Worm (Caenorhabditis elegans) whole organism, L4 larva: ENCODE measurements around the gene F13E9.15.
A peak's percentile ranks its signal among the peaks of the same experiment; 100 is the strongest.

ENCODE experiments used
- D1046.2 ChIP-seq: fragments of 200-800 bp; sonication (Bioruptor generic); IDR thresholded peaks from 2 replicates; pipeline ENCODE4 v1.3.6; 2022; ENCODE audit warnings: missing genetic modification characterization, missing compliant biosample characterization
- F49E8.2 ChIP-seq: sonication (generic microtip); optimal IDR thresholded peaks from 2 replicates; lab custom pipeline; 2016; ENCODE audit warnings: missing compliant biosample characterization, mild to moderate bottlenecking, missing genetic modification characterization, borderline replicate concordance
- T20F7.1 ChIP-seq: fragments of 200-800 bp; sonication (Bioruptor generic); optimal IDR thresholded peaks from 2 replicates; lab custom pipeline; 2018; ENCODE audit warnings: mild to moderate bottlenecking, missing genetic modification characterization, missing compliant biosample characterization
- T26A8.4 ChIP-seq: fragments of 200-800 bp; sonication (Bioruptor generic); IDR thresholded peaks from 2 replicates; pipeline ENCODE4 v1.3.6; 2022; ENCODE audit warnings: missing genetic modification characterization, missing compliant biosample characterization
- Y5F2A.4 ChIP-seq: fragments of 200-800 bp; sonication (Bioruptor generic); optimal IDR thresholded peaks from 2 replicates; lab custom pipeline; 2018; ENCODE audit warnings: mild to moderate bottlenecking, missing genetic modification characterization, missing compliant biosample characterization
- ZK337.2 ChIP-seq: fragments of 200-800 bp; sonication (Bioruptor generic); IDR thresholded peaks from 2 replicates; pipeline ENCODE4 v1.3.6; 2022; ENCODE audit warnings: missing genetic modification reagents, missing genetic modification characterization, missing compliant biosample characterization
- ZK546.5 ChIP-seq, 2 experiments: sonication (generic microtip); optimal IDR thresholded peaks; 2 replicates each; lab custom pipeline; 2017; ENCODE audit warnings: missing biosample characterization in 2 of 2, missing genetic modification characterization in 2 of 2
- aha-1 ChIP-seq: fragments of 150-350 bp; peaks from one replicate; lab custom pipeline; 2014; ENCODE audit warnings: missing biosample characterization, missing genetic modification characterization
- ama-1 ChIP-seq: fragments of 150-350 bp; optimal IDR thresholded peaks from 2 replicates; lab custom pipeline; 2014; ENCODE audit warnings: inconsistent platforms, mixed read lengths
- arid-1 ChIP-seq: fragments of 200-800 bp; sonication (Bioruptor generic); conservative IDR thresholded peaks from 2 replicates; pipeline ENCODE4 v1.3.6; 2022; ENCODE audit warnings: missing genetic modification reagents, missing genetic modification characterization, missing compliant biosample characterization
- ceh-20 ChIP-seq: fragments of 200-800 bp; sonication (Bioruptor generic); IDR thresholded peaks from 2 replicates; pipeline ENCODE4 v1.3.6; 2022; ENCODE audit warnings: missing genetic modification reagents, missing genetic modification characterization, missing compliant biosample characterization
- ceh-32 ChIP-seq: sonication (generic microtip); optimal IDR thresholded peaks from 2 replicates; lab custom pipeline; 2016; ENCODE audit warnings: mild to moderate bottlenecking, missing genetic modification characterization, missing compliant biosample characterization; ENCODE audit not compliant: poor library complexity
- ceh-44 ChIP-seq: fragments of 200-800 bp; sonication (Bioruptor generic); IDR thresholded peaks from 2 replicates; pipeline ENCODE4 v1.3.6; 2022; ENCODE audit warnings: missing genetic modification reagents, missing genetic modification characterization, missing compliant biosample characterization
- ceh-82 ChIP-seq: sonication (generic microtip); optimal IDR thresholded peaks from 2 replicates; lab custom pipeline; 2017; ENCODE audit warnings: missing biosample characterization, missing genetic modification characterization
- ces-1 ChIP-seq: fragments of 150-350 bp; sonication (generic microtip); optimal IDR thresholded peaks from 4 replicates; lab custom pipeline; 2014; ENCODE audit warnings: missing biosample characterization, missing genetic modification reagents, missing genetic modification characterization
- daf-19 ChIP-seq: fragments of 200-800 bp; sonication (Bioruptor generic); conservative IDR thresholded peaks from 2 replicates; pipeline ENCODE4 v1.3.6; 2022; ENCODE audit warnings: missing genetic modification characterization, missing compliant biosample characterization
- dmd-6 ChIP-seq: fragments of 200-800 bp; sonication (Bioruptor generic); IDR thresholded peaks from 2 replicates; pipeline ENCODE4 v1.3.6; 2022; ENCODE audit warnings: missing genetic modification reagents, missing genetic modification characterization, missing compliant biosample characterization
- dmd-9 ChIP-seq: fragments of 200-800 bp; sonication (Bioruptor generic); IDR thresholded peaks from 2 replicates; pipeline ENCODE4 v1.3.6; 2022; ENCODE audit warnings: missing genetic modification reagents, missing genetic modification characterization, missing compliant biosample characterization
- dpl-1 ChIP-seq: fragments of 150-350 bp; optimal IDR thresholded peaks from 2 replicates; lab custom pipeline; 2014; ENCODE audit warnings: missing biosample characterization, missing genetic modification reagents, missing genetic modification characterization
- duxl-1 ChIP-seq: sonication (generic microtip); optimal IDR thresholded peaks from 2 replicates; lab custom pipeline; 2016; ENCODE audit warnings: mild to moderate bottlenecking, missing genetic modification characterization, moderate library complexity, missing compliant biosample characterization; ENCODE audit not compliant: poor library complexity
- dve-1 ChIP-seq: sonication (generic microtip); optimal IDR thresholded peaks from 2 replicates; lab custom pipeline; 2017; ENCODE audit warnings: antibody characterized with exemption, mild to moderate bottlenecking, missing genetic modification characterization, missing compliant biosample characterization; ENCODE audit not compliant: insufficient read depth
- egl-27 ChIP-seq: sonication (generic microtip); optimal IDR thresholded peaks from 3 replicates; lab custom pipeline; 2017; ENCODE audit warnings: missing biosample characterization, missing genetic modification reagents, missing genetic modification characterization
- egl-43 ChIP-seq: fragments of 200-800 bp; sonication (Bioruptor generic); IDR thresholded peaks from 2 replicates; pipeline ENCODE4 v1.3.6; 2022; ENCODE audit warnings: missing genetic modification reagents, missing genetic modification characterization, missing compliant biosample characterization
- fkh-10 ChIP-seq: fragments of 150-350 bp; optimal IDR thresholded peaks from 2 replicates; lab custom pipeline; 2014; ENCODE audit warnings: missing biosample characterization, missing genetic modification reagents, missing genetic modification characterization
- hif-1 ChIP-seq, 2 experiments: sonication (generic microtip); optimal IDR thresholded peaks; 2 replicates each; lab custom pipeline; 2016 to 2017; ENCODE audit warnings: missing compliant biosample characterization in 2 of 2, missing genetic modification characterization in 2 of 2, missing genetic modification reagents in 2 of 2, missing genotype in 2 of 2, mild to moderate bottlenecking in 1 of 2
- lin-1 ChIP-seq: fragments of 200-800 bp; sonication (Bioruptor generic); IDR thresholded peaks from 2 replicates; pipeline ENCODE4 v1.3.6; 2022; ENCODE audit warnings: missing genetic modification reagents, missing genetic modification characterization, missing compliant biosample characterization
- lin-39 ChIP-seq: fragments of 150-350 bp; optimal IDR thresholded peaks from 2 replicates; lab custom pipeline; 2014; ENCODE audit warnings: missing biosample characterization, missing genetic modification reagents, missing genetic modification characterization
- lsy-2 ChIP-seq, 2 experiments: fragments of 150-350 bp in 1 of 2; sonication (generic microtip) in 1 of 2; optimal IDR thresholded peaks; 2 replicates each; lab custom pipeline; 2014 to 2017; ENCODE audit warnings: missing biosample characterization in 2 of 2, missing genetic modification characterization in 2 of 2
- madf-5 ChIP-seq, 2 experiments: fragments of 200-800 bp; sonication (Bioruptor generic); IDR thresholded peaks; 2 replicates each; pipeline ENCODE4 v1.3.6; 2022; ENCODE audit warnings: missing compliant biosample characterization in 2 of 2, missing genetic modification characterization in 2 of 2
- mdt-29 ChIP-seq: fragments of 200-800 bp; sonication (Bioruptor generic); IDR thresholded peaks from 2 replicates; pipeline ENCODE4 v1.3.6; 2022; ENCODE audit warnings: missing genetic modification reagents, missing genetic modification characterization, missing compliant biosample characterization
- mes-2 ChIP-seq: sonication (generic microtip); optimal IDR thresholded peaks from 2 replicates; lab custom pipeline; 2016; ENCODE audit warnings: missing genotype, mild to moderate bottlenecking, missing genetic modification characterization, missing compliant biosample characterization; ENCODE audit not compliant: poor library complexity, severe bottlenecking
- nhr-10 ChIP-seq: fragments of 150-350 bp; optimal IDR thresholded peaks from 2 replicates; lab custom pipeline; 2014; ENCODE audit warnings: missing biosample characterization, missing genetic modification characterization
- nhr-11 ChIP-seq: fragments of 150-350 bp; optimal IDR thresholded peaks from 2 replicates; lab custom pipeline; 2014; ENCODE audit warnings: missing biosample characterization, missing genetic modification characterization
- nhr-237 ChIP-seq: sonication (generic microtip); optimal IDR thresholded peaks from 2 replicates; lab custom pipeline; 2017; ENCODE audit warnings: missing biosample characterization, missing genetic modification characterization
- nhr-25 ChIP-seq: sonication (generic microtip); optimal IDR thresholded peaks from 2 replicates; lab custom pipeline; 2017; ENCODE audit warnings: missing genetic modification characterization, mild to moderate bottlenecking, missing compliant biosample characterization, antibody characterized with exemption, moderate library complexity, borderline replicate concordance; ENCODE audit not compliant: insufficient read depth
- nhr-28 ChIP-seq: fragments of 150-350 bp; optimal IDR thresholded peaks from 2 replicates; lab custom pipeline; 2014; ENCODE audit warnings: missing biosample characterization, missing genetic modification characterization
- nhr-41 ChIP-seq: fragments of 200-800 bp; sonication (Bioruptor generic); IDR thresholded peaks from 2 replicates; pipeline ENCODE4 v1.3.6; 2022; ENCODE audit warnings: missing genetic modification reagents, missing genetic modification characterization, missing compliant biosample characterization
- sdz-12 ChIP-seq: fragments of 200-800 bp; sonication (Bioruptor generic); optimal IDR thresholded peaks from 2 replicates; lab custom pipeline; 2018; ENCODE audit warnings: mild to moderate bottlenecking, missing genetic modification characterization, missing compliant biosample characterization
- set-16 ChIP-seq: fragments of 200-800 bp; sonication (Bioruptor generic); IDR thresholded peaks from 2 replicates; pipeline ENCODE4 v1.3.6; 2022; ENCODE audit warnings: missing genetic modification reagents, missing genetic modification characterization, missing compliant biosample characterization
- snpc-1.2 ChIP-seq: fragments of 200-800 bp; sonication (Bioruptor generic); IDR thresholded peaks from 2 replicates; pipeline ENCODE4 v1.3.6; 2022; ENCODE audit warnings: missing genetic modification reagents, missing genetic modification characterization, missing compliant biosample characterization
- snpc-4 ChIP-seq: fragments of 150-350 bp; optimal IDR thresholded peaks from 2 replicates; lab custom pipeline; 2014; ENCODE audit warnings: missing biosample characterization, missing genetic modification characterization
- spr-1 ChIP-seq: sonication (generic microtip); optimal IDR thresholded peaks from 2 replicates; lab custom pipeline; 2016; ENCODE audit warnings: mild to moderate bottlenecking, missing genetic modification characterization, missing compliant biosample characterization
- spr-3 ChIP-seq: fragments of 200-800 bp; sonication (Bioruptor generic); optimal IDR thresholded peaks from 2 replicates; lab custom pipeline; 2018; ENCODE audit warnings: mild to moderate bottlenecking, missing genetic modification characterization, missing compliant biosample characterization
- tra-1 ChIP-seq: fragments of 200-800 bp; sonication (Bioruptor generic); IDR thresholded peaks from 2 replicates; pipeline ENCODE4 v1.3.6; 2022; ENCODE audit warnings: missing genetic modification reagents, missing genetic modification characterization, missing compliant biosample characterization
- zag-1 ChIP-seq: fragments of 150-350 bp; optimal IDR thresholded peaks from 2 replicates; lab custom pipeline; 2014; ENCODE audit warnings: missing biosample characterization, missing genetic modification characterization
- zfp-2 ChIP-seq: sonication (generic microtip); optimal IDR thresholded peaks from 2 replicates; lab custom pipeline; 2016; ENCODE audit warnings: mild to moderate bottlenecking, missing genetic modification characterization, missing compliant biosample characterization
- zip-2 ChIP-seq: fragments of 150-350 bp; optimal IDR thresholded peaks from 2 replicates; lab custom pipeline; 2014; ENCODE audit warnings: missing biosample characterization, missing genetic modification characterization

The F13E9.15 gene

ce11 chrIV:10933777-10934546, 44.3 kb upstream of the F13E9.15 start (continued):
- TF ChIP-seq sdz-12 = peak; percentile 78
- peak; percentile 30; the same call in 1 of the 2 replicates for TF ChIP-seq nhr-41 (GFP tag; lab: Robert Waterston, UW)
- no peak for TF ChIP-seq set-16 (GFP tag; lab: Robert Waterston, UW)
- no peak for TF ChIP-seq dmd-9 (GFP tag; lab: Robert Waterston, UW)
- TF ChIP-seq dmd-6 (GFP tag; lab: Robert Waterston, UW) = 0 out of 2 replicates have a peak, but pooled peaks have one; percentile 8
- peak; percentile 20 for TF ChIP-seq spr-1
- TF ChIP-seq nhr-237 = no peak
- no peak for TF ChIP-seq nhr-10 (tag; lab: Kevin White, UChicago)
- peak; percentile 7; the same call in 1 of the 2 replicates for TF ChIP-seq lin-1 (GFP tag; lab: Robert Waterston, UW)
- peak; percentile 63 for TF ChIP-seq T20F7.1 (GFP tag; lab: Kevin White, UChicago)
- peak; percentile 44; the same call in 1 of the 2 replicates for TF ChIP-seq arid-1 (GFP tag; lab: Robert Waterston, UW)
- TF ChIP-seq ama-1 (lab: Kevin White, UChicago) = peak; percentile 65
- TF ChIP-seq fkh-10 (GFP tag; lab: Kevin White, UChicago) = no peak
- TF ChIP-seq mes-2 (tag; lab: Kevin White, UChicago) = peak; percentile 25
- peak; percentile 56 for TF ChIP-seq aha-1 (tag; lab: Kevin White, UChicago)
- TF ChIP-seq T26A8.4 (GFP tag; lab: Robert Waterston, UW) = peak; percentile 75
- TF ChIP-seq, all 104 proteins: peak for 37

- TF ChIP-seq snpc-4 (tag; lab: Kevin White, UChicago) (no peak), zip-2 (tag; lab: Kevin White, UChicago) (no peak), hif-1 (tag; optimal IDR thresholded peaks at IDR 0.05; lab: Kevin White, UChicago) (peak in 1 of 2 experiments; percentile 66), spr-3 (GFP tag; lab: Kevin White, UChicago) (no peak), snpc-1.2 (GFP tag; lab: Robert Waterston, UW) (peak; percentile 55; the same call in 1 of the 2 replicates), F49E8.2 (no peak), ZK337.2 (GFP tag; lab: Robert Waterston, UW) (no peak), ceh-32 (tag; lab: Kevin White, UChicago) (no peak), ceh-44 (GFP tag; lab: Robert Waterston, UW) (peak; percentile 79), egl-43 (GFP tag; lab: Robert Waterston, UW) (0 out of 2 replicates have a peak, but pooled peaks have one; percentile 35), dve-1 (peak; percentile 79), nhr-25 (tag; lab: Kevin White, UChicago) (peak; percentile 2), nhr-28 (tag; lab: Kevin White, UChicago) (peak; percentile 59), D1046.2 (GFP tag; lab: Robert Waterston, UW) (no peak), ceh-20 (GFP tag; lab: Robert Waterston, UW) (peak; percentile 65), dpl-1 (GFP tag; lab: Kevin White, UChicago) (peak; percentile 76), zfp-2 (tag; lab: Kevin White, UChicago) (no peak), duxl-1 (tag; lab: Kevin White, UChicago) (no peak), mdt-29 (GFP tag; lab: Robert Waterston, UW) (peak; percentile 25; the same call in 1 of the 2 replicates), T26A8.4 (GFP tag; lab: Robert Waterston, UW) (peak; percentile 39), daf-19 (no peak), lin-39 (no peak), ces-1 (GFP tag; lab: Kevin White, UChicago) (no peak), mes-2 (tag; lab: Kevin White, UChicago) (peak; percentile 80), madf-5 (GFP tag; IDR thresholded peaks at IDR 0.05; lab: Robert Waterston, UW) (no peak), egl-27 (no peak), Y5F2A.4 (GFP tag; lab: Kevin White, UChicago) (no peak), zag-1 (tag; lab: Kevin White, UChicago) (no peak), ceh-82 (tag; lab: Kevin White, UChicago) (no peak), tra-1 (no peak), nhr-11 (peak; percentile 41), ZK546.5 (tag; optimal IDR thresholded peaks at IDR 0.05; lab: Kevin White, UChicago) (no peak), lsy-2 (tag; optimal IDR thresholded peaks at IDR 0.05; lab: Kevin White, UChicago) (peak in 1 of 2 experiments; percentile 91)
These were observed 43.4 kb upstream of the F13E9.15 start, which contains the start of the genes dnc-1 and lsm-7 for ce11 chrIV:10933062-10933552. Gene dnc-1 (minus strand): TSS chrIV:10933203. Gene lsm-7 (plus strand): TSS chrIV:10933502.
